Fruit fly (Drosophila melanogaster) whole organism, wandering third instar larva: ENCODE results near the gene fzo.

ENCODE experiments used
- Abd-B ChIP-seq: fragments of >200 bp; optimal IDR thresholded peaks from 2 replicates; lab custom pipeline; 2017; ENCODE audit warnings: missing biosample characterization, missing genetic modification characterization
- Dfd ChIP-seq: fragments of >200 bp; optimal IDR thresholded peaks from 2 replicates; lab custom pipeline; 2017; ENCODE audit warnings: missing biosample characterization, missing genetic modification characterization
- HLH106 ChIP-seq: fragments of 200-800 bp; optimal IDR thresholded peaks from 3 replicates; lab custom pipeline; 2019; ENCODE audit warnings: missing biosample characterization, mild to moderate bottlenecking, missing genetic modification characterization, moderate library complexity
- Hr78 ChIP-seq: fragments of >200 bp; optimal IDR thresholded peaks from 2 replicates; lab custom pipeline; 2017; ENCODE audit warnings: missing biosample characterization, missing genetic modification characterization
- Mio ChIP-seq: sonication (Bioruptor generic); optimal IDR thresholded peaks from 2 replicates; lab custom pipeline; 2016; ENCODE audit warnings: missing biosample characterization, missing genetic modification characterization
- Myc ChIP-seq: fragments of >200 bp; optimal IDR thresholded peaks from 2 replicates; lab custom pipeline; 2017
- N ChIP-seq: fragments of >200 bp; optimal IDR thresholded peaks from 2 replicates; lab custom pipeline; 2018; ENCODE audit warnings: missing biosample characterization, missing external identifiers, missing genetic modification characterization
- OdsH ChIP-seq: fragments of 200-800 bp; sonication (Bioruptor generic); optimal IDR thresholded peaks from 2 replicates; lab custom pipeline; 2016; ENCODE audit warnings: missing biosample characterization, mild to moderate bottlenecking, missing genetic modification characterization
- Rel ChIP-seq, 2 experiments: fragments of 200-800 bp; sonication (Bioruptor generic) in 1 of 2; optimal IDR thresholded peaks; 2 replicates in 1 of 2; 3 replicates in 1 of 2; lab custom pipeline; 2016 to 2019; ENCODE audit warnings: mild to moderate bottlenecking in 2 of 2, missing biosample characterization in 2 of 2, missing genetic modification characterization in 2 of 2, moderate library complexity in 1 of 2
- br ChIP-seq: fragments of 200-800 bp; sonication (Bioruptor generic); optimal IDR thresholded peaks from 2 replicates; lab custom pipeline; 2016; ENCODE audit warnings: missing biosample characterization, missing genetic modification characterization
- h ChIP-seq: fragments of 200-800 bp; sonication (Bioruptor generic); optimal IDR thresholded peaks from 3 replicates; lab custom pipeline; 2016; ENCODE audit warnings: missing biosample characterization, mild to moderate bottlenecking, missing genetic modification characterization
- psq ChIP-seq: fragments of 200-800 bp; sonication (Bioruptor generic); optimal IDR thresholded peaks from 3 replicates; lab custom pipeline; 2017; ENCODE audit warnings: missing biosample characterization, mild to moderate bottlenecking, missing genetic modification characterization, moderate library complexity
- tai ChIP-seq: sonication (Bioruptor generic); optimal IDR thresholded peaks from 2 replicates; lab custom pipeline; 2016; ENCODE audit warnings: missing biosample characterization, missing genetic modification characterization
- usp ChIP-seq: fragments of >200 bp; optimal IDR thresholded peaks from 2 replicates; lab custom pipeline; 2017; ENCODE audit warnings: missing biosample characterization, missing genetic modification characterization

DNA sequence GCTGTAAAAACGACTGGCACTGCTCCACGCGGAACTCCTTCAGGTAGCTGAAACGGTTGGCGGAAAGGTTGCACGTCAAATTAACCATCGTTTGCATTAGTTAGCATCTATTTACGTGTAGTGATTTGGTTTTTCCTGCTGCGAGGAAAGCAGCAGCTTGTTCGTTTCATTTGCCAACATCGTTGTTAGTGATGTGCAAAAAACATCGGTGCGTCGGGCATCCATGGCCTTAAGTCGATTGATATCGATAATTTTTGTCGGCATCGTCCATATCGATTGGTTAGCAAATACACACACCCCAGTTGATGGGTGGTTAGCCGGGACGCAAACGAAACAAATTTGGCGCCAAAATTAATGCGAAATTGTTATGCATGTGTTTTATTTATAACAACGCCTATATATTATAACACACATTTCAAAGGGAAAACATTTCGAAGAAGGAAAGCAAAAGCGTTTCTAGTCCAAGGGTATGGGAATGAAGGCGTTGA is 46.1 kb downstream of the fzo start, which contains the start of gene unk:
- no peak for TF ChIP-seq psq (GFP tag; lab: Kevin White, UChicago)
- TF ChIP-seq Dfd (GFP tag; lab: Kevin White, UChicago), result no peak
- no peak for TF ChIP-seq tai (GFP tag; lab: Kevin White, UChicago)
- TF ChIP-seq usp, result no peak
- TF ChIP-seq Rel (GFP tag; optimal IDR thresholded peaks at IDR 0.05; lab: Kevin White, UChicago), result no peak
- TF ChIP-seq Rel (tag; optimal IDR thresholded peaks at IDR 0.05; lab: Kevin White, UChicago), result no peak
- peak; percentile 33 for TF ChIP-seq h (GFP tag; lab: Kevin White, UChicago)
- no peak for TF ChIP-seq Abd-B (GFP tag; lab: Kevin White, UChicago)
- no peak for TF ChIP-seq Mio (GFP tag; lab: Kevin White, UChicago)
- peak; percentile 9 for TF ChIP-seq Myc (lab: Kevin White, UChicago)
- no peak for TF ChIP-seq Hr78
- TF ChIP-seq HLH106 (tag; lab: Kevin White, UChicago), result peak; percentile 6
- TF ChIP-seq N (GFP tag; lab: Kevin White, UChicago), result no peak
- TF ChIP-seq OdsH (GFP tag; lab: Kevin White, UChicago), result no peak
- no peak for TF ChIP-seq br (GFP tag; lab: Kevin White, UChicago)
